Fruit fly (Drosophila melanogaster): Measurements from ENCODE around the gene Cyp4g1.

Gene Cyp4g1

dm6 chrX:487517-487957 is 18.4 kb upstream of the Cyp4g1 start, which contains the start of the genes CG18273 and CG3156:
CG18273 (minus strand) TSS chrX:487581.
CG3156 (plus strand) TSS chrX:487878.
- no peak for TF ChIP-seq klu (GFP tag; IDR thresholded peaks at IDR 0.05)
- TF ChIP-seq Hmr (GFP tag; optimal IDR thresholded peaks at IDR 0.05): no peak
- TF ChIP-seq nmo (GFP tag; optimal IDR thresholded peaks at IDR 0.05): peak; percentile 65
- no peak for TF ChIP-seq cas (GFP tag; IDR thresholded peaks at IDR 0.05)
- no peak for TF ChIP-seq gt (GFP tag; IDR thresholded peaks at IDR 0.05)
- no peak for TF ChIP-seq ato (GFP tag; IDR thresholded peaks at IDR 0.05; ENCODE audit: partially characterized antibody)
- TF ChIP-seq bab2 (GFP tag; optimal IDR thresholded peaks at IDR 0.05): no peak
- no peak for TF ChIP-seq seq (GFP tag; IDR thresholded peaks at IDR 0.05)
- no peak for TF ChIP-seq Poxn (GFP tag; IDR thresholded peaks at IDR 0.05)
- no peak for TF ChIP-seq CG3838 (GFP tag; optimal IDR thresholded peaks at IDR 0.05)
- no peak for TF ChIP-seq CG8944 (GFP tag; optimal IDR thresholded peaks at IDR 0.05)
- TF ChIP-seq Bdp1 (GFP tag; optimal IDR thresholded peaks at IDR 0.05): no peak
- TF ChIP-seq CG31441 (GFP tag; IDR thresholded peaks at IDR 0.05): no peak
- TF ChIP-seq CG17385 (GFP tag; optimal IDR thresholded peaks at IDR 0.05): peak; percentile 94
- TF ChIP-seq CG7372 (GFP tag; IDR thresholded peaks at IDR 0.05): no peak
- TF ChIP-seq fd102C (GFP tag; optimal IDR thresholded peaks at IDR 0.05): no peak
- no peak for TF ChIP-seq CG14050 (GFP tag; IDR thresholded peaks at IDR 0.05)
- TF ChIP-seq eyg (GFP tag; optimal IDR thresholded peaks at IDR 0.05): no peak
- no peak for TF ChIP-seq CG6272 (GFP tag; IDR thresholded peaks at IDR 0.05)
- TF ChIP-seq Meics (GFP tag; optimal IDR thresholded peaks at IDR 0.05): no peak
- TF ChIP-seq pum (GFP tag; optimal IDR thresholded peaks at IDR 0.05): no peak
- no peak for TF ChIP-seq CG1024 (GFP tag; IDR thresholded peaks at IDR 0.05)
- TF ChIP-seq CG2202 (tag; optimal IDR thresholded peaks at IDR 0.05): no peak
- no peak for TF ChIP-seq ATbp (GFP tag; optimal IDR thresholded peaks at IDR 0.05)
- TF ChIP-seq bsh (GFP tag; optimal IDR thresholded peaks at IDR 0.05): no peak
- TF ChIP-seq fd96Cb (tag; optimal IDR thresholded peaks at IDR 0.05): no peak
- TF ChIP-seq CG18764 (GFP tag; optimal IDR thresholded peaks at IDR 0.05): no peak
- TF ChIP-seq D19B (GFP tag; optimal IDR thresholded peaks at IDR 0.05): no peak
- TF ChIP-seq CG15479 (GFP tag; optimal IDR thresholded peaks at IDR 0.05): no peak
- TF ChIP-seq cg (GFP tag; optimal IDR thresholded peaks at IDR 0.05): no peak
- TF ChIP-seq CG14441 (GFP tag; IDR thresholded peaks at IDR 0.05): no peak
- no peak for TF ChIP-seq inv (GFP tag; IDR thresholded peaks at IDR 0.05; ENCODE audit: partially characterized antibody)
- no peak for TF ChIP-seq CG10654 (GFP tag; optimal IDR thresholded peaks at IDR 0.05)
- no peak for TF ChIP-seq croc (GFP tag; conservative IDR thresholded peaks at IDR 0.05)
- TF ChIP-seq ttk (GFP tag; IDR thresholded peaks at IDR 0.05): no peak
- no peak for TF ChIP-seq fd64A (GFP tag; optimal IDR thresholded peaks at IDR 0.05)
- no peak for TF ChIP-seq p53 (GFP tag; optimal IDR thresholded peaks at IDR 0.05)
- peak; percentile 60; the same call in 1 of the 3 replicates for TF ChIP-seq Opbp (GFP tag; IDR thresholded peaks at IDR 0.05; ENCODE audit: partially characterized antibody)
- no peak for TF ChIP-seq Awh (GFP tag; IDR thresholded peaks at IDR 0.05)
- TF ChIP-seq CG11696 (GFP tag; IDR thresholded peaks at IDR 0.05): no peak
- TF ChIP-seq CG4820 (GFP tag; optimal IDR thresholded peaks at IDR 0.05): no peak
- TF ChIP-seq CG2712 (tag; optimal IDR thresholded peaks at IDR 0.05): peak; percentile 42
- no peak for TF ChIP-seq prd (optimal IDR thresholded peaks at IDR 0.05)
- TF ChIP-seq prd (GFP tag; IDR thresholded peaks at IDR 0.05): no peak
- peak; percentile 88 for TF ChIP-seq dm (GFP tag; optimal IDR thresholded peaks at IDR 0.05)
- TF ChIP-seq unc-4 (GFP tag; IDR thresholded peaks at IDR 0.05; ENCODE audit: partially characterized antibody): peak; percentile 57; the same call in 1 of the 2 replicates
- no peak for TF ChIP-seq lbe (GFP tag; optimal IDR thresholded peaks at IDR 0.05)
- TF ChIP-seq CG7987 (GFP tag; optimal IDR thresholded peaks at IDR 0.05): no peak
- peak in 1 of 2 experiments; percentile 41 for TF ChIP-seq Pdp1 (GFP tag; optimal IDR thresholded peaks at IDR 0.05)
- no peak for TF ChIP-seq Blimp-1 (GFP tag; optimal IDR thresholded peaks at IDR 0.05)
- no peak for TF ChIP-seq CG11093 (GFP tag; IDR thresholded peaks at IDR 0.05)
- TF ChIP-seq Tbp (GFP tag; optimal IDR thresholded peaks at IDR 0.05): peak; percentile 55
